Fruit fly (Drosophila melanogaster) whole organism, wandering third instar larva: Measurements from ENCODE around the gene CG43980.

Source experiments
- Abd-B ChIP-seq: fragments of >200 bp; optimal IDR thresholded peaks from 2 replicates; lab custom pipeline; 2017; ENCODE audit warnings: missing biosample characterization, missing genetic modification characterization
- CG32264 ChIP-seq: fragments of 200-800 bp; sonication (Bioruptor generic); optimal IDR thresholded peaks from 2 replicates; lab custom pipeline; 2016; ENCODE audit warnings: missing biosample characterization, missing genetic modification characterization
- CG9705 ChIP-seq: fragments of 200-800 bp; sonication (Bioruptor generic); optimal IDR thresholded peaks from 2 replicates; lab custom pipeline; 2018; ENCODE audit warnings: missing biosample characterization, mild to moderate bottlenecking, missing genetic modification characterization
- CrebA ChIP-seq: fragments of 200-800 bp; sonication (Bioruptor generic); optimal IDR thresholded peaks from 2 replicates; lab custom pipeline; 2016; ENCODE audit warnings: missing biosample characterization, mild to moderate bottlenecking, missing genetic modification characterization, borderline replicate concordance
- Dfd ChIP-seq: fragments of >200 bp; optimal IDR thresholded peaks from 2 replicates; lab custom pipeline; 2017; ENCODE audit warnings: missing biosample characterization, missing genetic modification characterization
- Dif ChIP-seq: fragments of 200-275, 200-300 bp; sonication (Bioruptor generic); optimal IDR thresholded peaks from 2 replicates; lab custom pipeline; 2018; ENCODE audit warnings: missing biosample characterization, missing genetic modification characterization; ENCODE audit not compliant: partially characterized antibody
- GATAd ChIP-seq: sonication (Bioruptor generic); optimal IDR thresholded peaks from 2 replicates; lab custom pipeline; 2016; ENCODE audit warnings: missing biosample characterization, missing genetic modification characterization
- HLH106 ChIP-seq: fragments of 200-800 bp; optimal IDR thresholded peaks from 3 replicates; lab custom pipeline; 2019; ENCODE audit warnings: missing biosample characterization, mild to moderate bottlenecking, missing genetic modification characterization, moderate library complexity
- Hnf4 ChIP-seq: fragments of 200-800 bp; sonication (Bioruptor generic); optimal IDR thresholded peaks from 2 replicates; lab custom pipeline; 2016; ENCODE audit warnings: missing biosample characterization, mild to moderate bottlenecking, missing genetic modification characterization
- Hr78 ChIP-seq: fragments of >200 bp; optimal IDR thresholded peaks from 2 replicates; lab custom pipeline; 2017; ENCODE audit warnings: missing biosample characterization, missing genetic modification characterization
- Hr83 ChIP-seq: fragments of 200-300 bp; sonication (Bioruptor generic); optimal IDR thresholded peaks from 2 replicates; lab custom pipeline; 2016; ENCODE audit warnings: missing biosample characterization, mild to moderate bottlenecking, missing genetic modification characterization, moderate library complexity; ENCODE audit not compliant: poor library complexity, severe bottlenecking
- Jra ChIP-seq: sonication (Bioruptor generic); optimal IDR thresholded peaks from 2 replicates; lab custom pipeline; 2016; ENCODE audit warnings: missing biosample characterization, missing genetic modification characterization
- Mio ChIP-seq: sonication (Bioruptor generic); optimal IDR thresholded peaks from 2 replicates; lab custom pipeline; 2016; ENCODE audit warnings: missing biosample characterization, missing genetic modification characterization
- N ChIP-seq: fragments of >200 bp; optimal IDR thresholded peaks from 2 replicates; lab custom pipeline; 2018; ENCODE audit warnings: missing biosample characterization, missing external identifiers, missing genetic modification characterization
- OdsH ChIP-seq: fragments of 200-800 bp; sonication (Bioruptor generic); optimal IDR thresholded peaks from 2 replicates; lab custom pipeline; 2016; ENCODE audit warnings: missing biosample characterization, mild to moderate bottlenecking, missing genetic modification characterization
- Rel ChIP-seq, 2 experiments: fragments of 200-800 bp; sonication (Bioruptor generic) in 1 of 2; optimal IDR thresholded peaks; 2 replicates in 1 of 2; 3 replicates in 1 of 2; lab custom pipeline; 2016 to 2019; ENCODE audit warnings: mild to moderate bottlenecking in 2 of 2, missing biosample characterization in 2 of 2, missing genetic modification characterization in 2 of 2, moderate library complexity in 1 of 2
- Sp1 ChIP-seq: fragments of 200-800 bp; sonication (Bioruptor generic); optimal IDR thresholded peaks from 3 replicates; lab custom pipeline; 2019; ENCODE audit warnings: missing biosample characterization, mild to moderate bottlenecking, missing genetic modification characterization, moderate library complexity
- Vsx2 ChIP-seq: fragments of 200-300, 225-300 bp; sonication (Bioruptor generic); optimal IDR thresholded peaks from 2 replicates; lab custom pipeline; 2018; ENCODE audit warnings: missing biosample characterization, missing genetic modification characterization; ENCODE audit not compliant: partially characterized antibody
- br ChIP-seq: fragments of 200-800 bp; sonication (Bioruptor generic); optimal IDR thresholded peaks from 2 replicates; lab custom pipeline; 2016; ENCODE audit warnings: missing biosample characterization, missing genetic modification characterization
- dmrt93B ChIP-seq: fragments of 200-800 bp; sonication (Bioruptor generic); optimal IDR thresholded peaks from 2 replicates; lab custom pipeline; 2018; ENCODE audit warnings: missing biosample characterization, mild to moderate bottlenecking, missing genetic modification characterization
- dsf ChIP-seq: sonication (Bioruptor generic); optimal IDR thresholded peaks from 2 replicates; lab custom pipeline; 2016; ENCODE audit warnings: missing biosample characterization, missing genetic modification characterization, borderline replicate concordance
- fru ChIP-seq: fragments of 200-800 bp; sonication (Bioruptor generic); optimal IDR thresholded peaks from 3 replicates; lab custom pipeline; 2016; ENCODE audit warnings: missing biosample characterization, mild to moderate bottlenecking, missing genetic modification characterization
- h ChIP-seq: fragments of 200-800 bp; sonication (Bioruptor generic); optimal IDR thresholded peaks from 3 replicates; lab custom pipeline; 2016; ENCODE audit warnings: missing biosample characterization, mild to moderate bottlenecking, missing genetic modification characterization
- jim ChIP-seq: fragments of 175-275, 200-325 bp; sonication (Bioruptor generic); optimal IDR thresholded peaks from 2 replicates; lab custom pipeline; 2016; ENCODE audit warnings: missing biosample characterization, mild to moderate bottlenecking, missing genetic modification characterization
- lola ChIP-seq: fragments of >200 bp; optimal IDR thresholded peaks from 2 replicates; lab custom pipeline; 2017; ENCODE audit warnings: missing biosample characterization, missing genetic modification characterization
- pan ChIP-seq: fragments of >200 bp; optimal IDR thresholded peaks from 2 replicates; lab custom pipeline; 2017
- psq ChIP-seq: fragments of 200-800 bp; sonication (Bioruptor generic); optimal IDR thresholded peaks from 3 replicates; lab custom pipeline; 2017; ENCODE audit warnings: missing biosample characterization, mild to moderate bottlenecking, missing genetic modification characterization, moderate library complexity
- rgr ChIP-seq: fragments of 200-800 bp; sonication (Bioruptor generic); optimal IDR thresholded peaks from 3 replicates; lab custom pipeline; 2016; ENCODE audit warnings: missing biosample characterization, mild to moderate bottlenecking, missing genetic modification characterization
- sage ChIP-seq: fragments of 200-800 bp; sonication (Bioruptor generic); optimal IDR thresholded peaks from 2 replicates; lab custom pipeline; 2016; ENCODE audit warnings: missing biosample characterization, mild to moderate bottlenecking, missing genetic modification characterization
- sv ChIP-seq: fragments of 200-800 bp; sonication (Bioruptor generic); optimal IDR thresholded peaks from 3 replicates; lab custom pipeline; 2016; ENCODE audit warnings: missing biosample characterization, missing genetic modification characterization
- tai ChIP-seq: sonication (Bioruptor generic); optimal IDR thresholded peaks from 2 replicates; lab custom pipeline; 2016; ENCODE audit warnings: missing biosample characterization, missing genetic modification characterization
- usp ChIP-seq: fragments of >200 bp; optimal IDR thresholded peaks from 2 replicates; lab custom pipeline; 2017; ENCODE audit warnings: missing biosample characterization, missing genetic modification characterization
- woc ChIP-seq: sonication (Bioruptor generic); optimal IDR thresholded peaks from 2 replicates; lab custom pipeline; 2016; ENCODE audit warnings: missing biosample characterization, mild to moderate bottlenecking, missing genetic modification characterization

CG43980 gene

dm6 chr3L:21610535-21610934 is 34.2 kb upstream of the CG43980 start:
- TF ChIP-seq woc (GFP tag; lab: Kevin White, UChicago) (no peak), CG32264 (no peak), GATAd (GFP tag; lab: Kevin White, UChicago) (no peak), HLH106 (tag; lab: Kevin White, UChicago) (no peak), Dif (GFP tag; lab: Kevin White, UChicago) (no peak), CrebA (no peak), Hnf4 (no peak), Mio (no peak), Rel (GFP tag; optimal IDR thresholded peaks at IDR 0.05; lab: Kevin White, UChicago) (no peak), Rel (tag; optimal IDR thresholded peaks at IDR 0.05; lab: Kevin White, UChicago) (no peak), sv (no peak), Abd-B (GFP tag; lab: Kevin White, UChicago) (no peak), tai (GFP tag; lab: Kevin White, UChicago) (no peak), rgr (GFP tag; lab: Kevin White, UChicago) (no peak), Sp1 (no peak), dsf (GFP tag; lab: Kevin White, UChicago) (no peak), lola (GFP tag; lab: Kevin White, UChicago) (no peak), Vsx2 (GFP tag; lab: Kevin White, UChicago) (no peak), h (GFP tag; lab: Kevin White, UChicago) (no peak), fru (GFP tag; lab: Kevin White, UChicago) (no peak)
- TF ChIP-seq, all 38 proteins: peak for 0

- TF ChIP-seq N (GFP tag; lab: Kevin White, UChicago) (no peak), Jra (GFP tag; lab: Kevin White, UChicago) (no peak), usp (no peak), rgr (GFP tag; lab: Kevin White, UChicago) (no peak), tai (GFP tag; lab: Kevin White, UChicago) (peak; percentile 12), Abd-B (GFP tag; lab: Kevin White, UChicago) (no peak), pan (lab: Kevin White, UChicago) (no peak)
These were observed 27.4 kb upstream of the CG43980 start, which contains the start of the genes S1P and CG11307 for dm6 chr3L:21617354-21617753. Gene S1P, minus strand, starts transcription at chr3L:21617376. Gene CG11307, plus strand, starts transcription at chr3L:21617623.

dm6 chr3L:21625547-21625946 is 19.2 kb upstream of the CG43980 start, which contains the start of the genes CG7166 and Alg11:
Gene CG7166, minus strand, starts transcription at chr3L:21625647.
Gene Alg11, plus strand, starts transcription at chr3L:21625806.
- no peak for TF ChIP-seq Abd-B (GFP tag; lab: Kevin White, UChicago)
- TF ChIP-seq OdsH (GFP tag; lab: Kevin White, UChicago) = no peak
- TF ChIP-seq, all 38 proteins: peak for 0

dm6 chr3L:21626036-21626614 is 18.6 kb upstream of the CG43980 start:
- TF ChIP-seq br (GFP tag; lab: Kevin White, UChicago) = no peak
- no peak for TF ChIP-seq Dfd (GFP tag; lab: Kevin White, UChicago)
- TF ChIP-seq fru (GFP tag; lab: Kevin White, UChicago) = no peak
- no peak for TF ChIP-seq CG9705
- no peak for TF ChIP-seq Mio
- no peak for TF ChIP-seq rgr (GFP tag; lab: Kevin White, UChicago)
- TF ChIP-seq GATAd (GFP tag; lab: Kevin White, UChicago) = no peak
- peak; percentile 42 for TF ChIP-seq Hr83 (GFP tag; lab: Kevin White, UChicago)
- TF ChIP-seq psq (GFP tag; lab: Kevin White, UChicago) = no peak
- no peak for TF ChIP-seq lola (GFP tag; lab: Kevin White, UChicago)
- peak; percentile 38 for TF ChIP-seq sage (GFP tag; lab: Kevin White, UChicago)
- no peak for TF ChIP-seq Hr78
- TF ChIP-seq jim (GFP tag; lab: Kevin White, UChicago) = no peak
- TF ChIP-seq woc (GFP tag; lab: Kevin White, UChicago) = peak; percentile 11
- TF ChIP-seq CG32264 = no peak
- no peak for TF ChIP-seq h (GFP tag; lab: Kevin White, UChicago)
- TF ChIP-seq sv = no peak
- TF ChIP-seq dmrt93B (GFP tag; lab: Kevin White, UChicago) = no peak
- no peak for TF ChIP-seq usp
- TF ChIP-seq tai (GFP tag; lab: Kevin White, UChicago) = no peak
- TF ChIP-seq Rel (GFP tag; optimal IDR thresholded peaks at IDR 0.05; lab: Kevin White, UChicago) = no peak
- no peak for TF ChIP-seq Rel (tag; optimal IDR thresholded peaks at IDR 0.05; lab: Kevin White, UChicago)
- TF ChIP-seq HLH106 (tag; lab: Kevin White, UChicago) = no peak
- TF ChIP-seq OdsH (GFP tag; lab: Kevin White, UChicago) = no peak
